Fruit fly (Drosophila melanogaster) whole organism, embryonic: Measurements from ENCODE around the gene CG42246.

Experiments
- CG17359 ChIP-seq: fragments of 200-800 bp; sonication (Bioruptor generic); optimal IDR thresholded peaks from 3 replicates; lab custom pipeline; 2018; ENCODE audit warnings: missing biosample characterization, mild to moderate bottlenecking, missing genetic modification characterization, moderate library complexity
- CG3163 ChIP-seq: fragments of 200-800 bp; sonication (Bioruptor generic); optimal IDR thresholded peaks from 3 replicates; lab custom pipeline; 2016; ENCODE audit warnings: missing biosample characterization, missing genetic modification characterization
- Mad ChIP-seq: fragments of 200-800 bp; sonication (Bioruptor generic); optimal IDR thresholded peaks from 2 replicates; lab custom pipeline; 2016; ENCODE audit warnings: missing biosample characterization, missing genetic modification characterization

DNA sequence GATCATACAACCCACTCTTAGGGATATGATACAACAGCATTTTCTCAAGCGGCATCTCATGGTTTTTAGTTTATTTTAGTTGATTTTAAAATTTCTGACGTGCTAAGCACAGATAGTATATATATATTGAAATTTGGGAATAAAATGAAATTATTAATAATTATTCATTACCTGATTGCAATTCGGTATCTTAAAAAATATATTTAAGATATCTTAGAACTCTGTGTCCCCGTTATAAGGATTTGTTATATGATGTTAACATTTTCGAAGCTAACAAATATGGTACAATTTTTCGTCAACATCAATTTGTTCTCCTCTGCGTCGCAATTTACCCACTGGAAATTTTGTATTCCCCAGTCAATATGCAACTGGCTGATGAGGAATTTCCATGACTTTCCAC, 41.5 kb upstream of the CG42246 start, which contains the start of gene CG43198:
- TF ChIP-seq CG3163 (GFP tag; lab: Kevin White, UChicago) (no peak), Mad (no peak), CG17359 (tag; lab: Kevin White, UChicago) (no peak)
